Worm (Caenorhabditis elegans) whole organism, L1 larva: ENCODE measurements around the gene spr-3.

Source experiments
- ceh-82 ChIP-seq, 3 experiments: fragments of 150-350 bp in 1 of 3; sonication (generic microtip) in 2 of 3; optimal IDR thresholded peaks; 2 replicates each; lab custom pipeline; 2014 to 2017; ENCODE audit warnings: missing biosample characterization in 3 of 3, missing genetic modification characterization in 3 of 3
- efl-1 ChIP-seq, 4 experiments: fragments of 150-350 bp; optimal IDR thresholded peaks in 3 of 4; peaks in 1 of 4; 1 replicate in 1 of 4; 2 replicates in 3 of 4; lab custom pipeline; 2014; ENCODE audit warnings: missing biosample characterization in 2 of 4, missing genetic modification characterization in 2 of 4, missing genetic modification reagents in 2 of 4
- elt-2 ChIP-seq: sonication (generic microtip); optimal IDR thresholded peaks from 2 replicates; lab custom pipeline; 2016; ENCODE audit warnings: missing genetic modification characterization, mild to moderate bottlenecking, inconsistent platforms, missing compliant biosample characterization, missing genetic modification reagents
- elt-3 ChIP-seq, 6 experiments: fragments of 150-350 bp in 1 of 6; sonication (generic microtip); optimal IDR thresholded peaks; 2 replicates each; lab custom pipeline; 2017 to 2018; ENCODE audit warnings: missing biosample characterization in 6 of 6, missing genetic modification characterization in 6 of 6, inconsistent platforms in 1 of 6
- hlh-17 ChIP-seq: fragments of 200-800 bp; sonication (Bioruptor generic); optimal IDR thresholded peaks from 2 replicates; lab custom pipeline; 2018; ENCODE audit warnings: missing genetic modification characterization, mild to moderate bottlenecking, missing compliant biosample characterization, moderate library complexity, borderline replicate concordance
- lin-13 ChIP-seq: fragments of 150-350 bp; optimal IDR thresholded peaks from 2 replicates; lab custom pipeline; 2014; ENCODE audit warnings: missing biosample characterization, missing genetic modification reagents, missing genetic modification characterization
- lin-14 ChIP-seq: fragments of 200-800 bp; sonication (Bioruptor generic); optimal IDR thresholded peaks from 2 replicates; lab custom pipeline; 2018; ENCODE audit warnings: mild to moderate bottlenecking, missing genetic modification characterization, moderate library complexity, missing compliant biosample characterization
- lin-35 ChIP-seq, 2 experiments: fragments of 150-350 bp; optimal IDR thresholded peaks; 2 replicates each; lab custom pipeline; 2014; ENCODE audit warnings: missing biosample characterization in 2 of 2, missing genetic modification characterization in 2 of 2, missing genetic modification reagents in 2 of 2
- nhr-28 ChIP-seq: fragments of 150-350 bp; optimal IDR thresholded peaks from 2 replicates; lab custom pipeline; 2014; ENCODE audit warnings: missing biosample characterization, missing genetic modification characterization
- skn-1 ChIP-seq: fragments of 150-350 bp; optimal IDR thresholded peaks from 2 replicates; lab custom pipeline; 2014; ENCODE audit warnings: missing biosample characterization, missing genetic modification characterization
- ztf-11 ChIP-seq, 2 experiments: sonication (generic microtip); optimal IDR thresholded peaks; 2 replicates each; lab custom pipeline; 2016 to 2017; ENCODE audit warnings: missing genetic modification characterization in 2 of 2, missing biosample characterization in 1 of 2, missing compliant biosample characterization in 1 of 2
- ztf-4 ChIP-seq: fragments of 150-350 bp; optimal IDR thresholded peaks from 2 replicates; lab custom pipeline; 2014; ENCODE audit warnings: missing biosample characterization, missing genetic modification characterization

DNA sequence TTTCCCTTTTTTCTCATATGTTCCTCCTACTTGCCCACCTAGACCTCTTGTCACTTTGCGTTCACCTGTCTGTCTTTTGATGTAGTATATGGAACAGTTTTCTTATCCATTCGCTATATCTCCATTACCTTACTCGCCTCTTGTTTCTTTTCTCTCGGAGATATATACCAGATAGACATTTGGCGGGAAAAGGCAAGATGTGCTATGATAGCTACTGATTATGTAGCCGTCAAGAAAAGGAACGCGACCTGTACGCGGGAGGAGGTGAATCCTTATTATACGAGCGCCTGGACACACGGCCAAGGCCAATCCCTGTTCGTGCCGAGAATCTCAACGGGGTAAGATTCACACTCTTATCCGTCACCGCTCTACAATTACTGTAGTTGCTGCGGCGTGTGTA is 39.1 kb downstream of the spr-3 start:
- TF ChIP-seq lin-14 (GFP tag; lab: Kevin White, UChicago) (no peak), lin-13 (no peak), ceh-82 (tag; optimal IDR thresholded peaks at IDR 0.05; lab: Kevin White, UChicago) (no peak), nhr-28 (tag; lab: Kevin White, UChicago) (no peak), hlh-17 (GFP tag; lab: Kevin White, UChicago) (no peak), skn-1 (tag; lab: Kevin White, UChicago) (no peak), elt-3 (tag; optimal IDR thresholded peaks at IDR 0.05; lab: Kevin White, UChicago) (no peak), elt-2 (tag; lab: Kevin White, UChicago) (no peak), efl-1 (optimal IDR thresholded peaks at IDR 0.05; lab: Kevin White, UChicago) (no peak), efl-1 (GFP tag; optimal IDR thresholded peaks at IDR 0.05 in 1 of 2; lab: Kevin White, UChicago) (no peak), ztf-11 (tag; optimal IDR thresholded peaks at IDR 0.05; lab: Kevin White, UChicago) (no peak), lin-35 (GFP tag; optimal IDR thresholded peaks at IDR 0.05; lab: Kevin White, UChicago) (no peak), ztf-4 (no peak)
